Worm (Caenorhabditis elegans) whole organism, young adult: ENCODE results near the gene C34C12.9.

Experiments
- B0336.3 ChIP-seq: fragments of 200-800 bp; sonication (Bioruptor generic); IDR thresholded peaks from 2 replicates; pipeline ENCODE4 v1.3.6; 2022; ENCODE audit warnings: missing genetic modification characterization, missing compliant biosample characterization
- D2030.7 ChIP-seq: fragments of 200-800 bp; sonication (Bioruptor generic); IDR thresholded peaks from 2 replicates; pipeline ENCODE4 v1.3.6; 2022; ENCODE audit warnings: missing genetic modification reagents, missing genetic modification characterization, missing compliant biosample characterization
- F10E7.11 ChIP-seq: sonication (generic microtip); optimal IDR thresholded peaks from 2 replicates; lab custom pipeline; 2017; ENCODE audit warnings: mild to moderate bottlenecking, missing genetic modification characterization, moderate library complexity, missing compliant biosample characterization
- F23B12.7 ChIP-seq: sonication (generic microtip); optimal IDR thresholded peaks from 2 replicates; lab custom pipeline; 2017; ENCODE audit warnings: missing genetic modification characterization, mild to moderate bottlenecking, missing compliant biosample characterization, antibody characterized with exemption, moderate library complexity; ENCODE audit not compliant: insufficient read depth
- F33H1.4 ChIP-seq: fragments of 200-800 bp; sonication (Bioruptor generic); IDR thresholded peaks from 2 replicates; pipeline ENCODE4 v1.3.6; 2022; ENCODE audit warnings: missing genetic modification reagents, missing genetic modification characterization, missing compliant biosample characterization
- F49E8.2 ChIP-seq: sonication (generic microtip); optimal IDR thresholded peaks from 3 replicates; lab custom pipeline; 2017; ENCODE audit warnings: missing genetic modification characterization, mild to moderate bottlenecking, missing compliant biosample characterization, antibody characterized with exemption, moderate library complexity; ENCODE audit not compliant: insufficient read depth
- Y67H2A.10 ChIP-seq: fragments of 200-800 bp; sonication (Bioruptor generic); conservative IDR thresholded peaks from 2 replicates; pipeline ENCODE4 v1.3.6; 2022; ENCODE audit warnings: missing genetic modification reagents, missing genetic modification characterization, missing compliant biosample characterization
- Y79H2A.3 ChIP-seq: fragments of 200-800 bp; sonication (Bioruptor generic); conservative IDR thresholded peaks from 2 replicates; pipeline ENCODE4 v1.3.6; 2022; ENCODE audit warnings: missing genetic modification reagents, missing genetic modification characterization, missing compliant biosample characterization
- Y95B8A.8 ChIP-seq: fragments of 200-800 bp; sonication (Bioruptor generic); IDR thresholded peaks from 2 replicates; pipeline ENCODE4 v1.3.6; 2022; ENCODE audit warnings: missing genetic modification reagents, missing genetic modification characterization, missing compliant biosample characterization
- aptf-2 ChIP-seq: fragments of 200-800 bp; sonication (Bioruptor generic); conservative IDR thresholded peaks from 2 replicates; pipeline ENCODE4 v1.3.6; 2022; ENCODE audit warnings: missing genetic modification reagents, missing genetic modification characterization, missing compliant biosample characterization
- aptf-3 ChIP-seq: fragments of 200-800 bp; sonication (Bioruptor generic); IDR thresholded peaks from 2 replicates; pipeline ENCODE4 v1.3.6; 2022; ENCODE audit warnings: missing genetic modification characterization, missing compliant biosample characterization
- atf-7 ChIP-seq: sonication (generic microtip); optimal IDR thresholded peaks from 2 replicates; lab custom pipeline; 2017; ENCODE audit warnings: mild to moderate bottlenecking, missing genetic modification characterization, missing compliant biosample characterization
- bed-2 ChIP-seq: fragments of 200-800 bp; sonication (Bioruptor generic); IDR thresholded peaks from 2 replicates; pipeline ENCODE4 v1.3.6; 2022; ENCODE audit warnings: missing genetic modification reagents, missing genetic modification characterization, missing compliant biosample characterization
- cebp-1 ChIP-seq, 2 experiments: fragments of 200-800 bp in 1 of 2; sonication (Bioruptor generic) in 1 of 2; sonication (generic microtip) in 1 of 2; IDR thresholded peaks in 1 of 2; optimal IDR thresholded peaks in 1 of 2; 2 replicates each; pipeline versions ENCODE4 v1.3.6 to Lab custom; 2017 to 2022; ENCODE audit warnings: missing compliant biosample characterization in 2 of 2, missing genetic modification characterization in 2 of 2, mild to moderate bottlenecking in 1 of 2, missing genetic modification reagents in 1 of 2, moderate library complexity in 1 of 2
- ceh-27 ChIP-seq: fragments of 200-800 bp; sonication (Bioruptor generic); optimal IDR thresholded peaks from 2 replicates; lab custom pipeline; 2018; ENCODE audit warnings: mild to moderate bottlenecking, missing genetic modification characterization, moderate library complexity, missing compliant biosample characterization
- ceh-58 ChIP-seq: fragments of 200-800 bp; sonication (Bioruptor generic); IDR thresholded peaks from 2 replicates; pipeline ENCODE4 v1.3.6; 2022; ENCODE audit warnings: missing genetic modification characterization, missing compliant biosample characterization
- dox-1 ChIP-seq: fragments of 200-800 bp; sonication (Bioruptor generic); IDR thresholded peaks from 2 replicates; pipeline ENCODE4 v1.3.6; 2022; ENCODE audit warnings: missing genetic modification reagents, missing genetic modification characterization, missing compliant biosample characterization
- efl-1 ChIP-seq: fragments of 150-350 bp; optimal IDR thresholded peaks from 2 replicates; lab custom pipeline; 2014; ENCODE audit warnings: missing biosample characterization, missing genetic modification reagents, missing genetic modification characterization
- egrh-3 ChIP-seq: fragments of 200-800 bp; sonication (Bioruptor generic); IDR thresholded peaks from 2 replicates; pipeline ENCODE4 v1.3.6; 2022; ENCODE audit warnings: missing genetic modification reagents, missing genetic modification characterization, missing compliant biosample characterization
- him-1 ChIP-seq: sonication (generic microtip); optimal IDR thresholded peaks from 2 replicates; lab custom pipeline; 2016; ENCODE audit warnings: missing genotype, missing genetic modification reagents, missing genetic modification characterization, missing compliant biosample characterization
- hmg-1.2 ChIP-seq: fragments of 200-800 bp; sonication (Bioruptor generic); IDR thresholded peaks from 2 replicates; pipeline ENCODE4 v1.3.6; 2022; ENCODE audit warnings: missing genetic modification reagents, missing genetic modification characterization, missing compliant biosample characterization
- lag-1 ChIP-seq: fragments of 200-800 bp; sonication (Bioruptor generic); IDR thresholded peaks from 2 replicates; pipeline ENCODE4 v1.3.6; 2022; ENCODE audit warnings: missing genetic modification reagents, missing genetic modification characterization, missing compliant biosample characterization
- lsl-1 ChIP-seq: fragments of 200-800 bp; sonication (Bioruptor generic); optimal IDR thresholded peaks from 2 replicates; lab custom pipeline; 2018; ENCODE audit warnings: mild to moderate bottlenecking, missing genetic modification characterization, moderate library complexity, missing compliant biosample characterization
- madf-6 ChIP-seq: fragments of 200-800 bp; sonication (Bioruptor generic); IDR thresholded peaks from 2 replicates; pipeline ENCODE4 v1.3.6; 2022; ENCODE audit warnings: missing genetic modification reagents, missing genetic modification characterization, missing compliant biosample characterization
- madf-8 ChIP-seq: fragments of 200-800 bp; sonication (Bioruptor generic); conservative IDR thresholded peaks from 2 replicates; pipeline ENCODE4 v1.3.6; 2022; ENCODE audit warnings: missing genetic modification reagents, missing genetic modification characterization, missing compliant biosample characterization
- pbrm-1 ChIP-seq: fragments of 200-800 bp; sonication (Bioruptor generic); IDR thresholded peaks from 2 replicates; pipeline ENCODE4 v1.3.6; 2022; ENCODE audit warnings: missing genetic modification reagents, missing genetic modification characterization, missing compliant biosample characterization
- repo-1 ChIP-seq: sonication (generic microtip); optimal IDR thresholded peaks from 2 replicates; lab custom pipeline; 2017; ENCODE audit warnings: mild to moderate bottlenecking, missing genetic modification characterization, missing compliant biosample characterization
- snpc-3.4 ChIP-seq: sonication (generic microtip); optimal IDR thresholded peaks from 2 replicates; lab custom pipeline; 2017; ENCODE audit warnings: missing genetic modification characterization, mild to moderate bottlenecking, missing compliant biosample characterization, antibody characterized with exemption, moderate library complexity, missing genotype, missing genetic modification reagents
- sptf-2 ChIP-seq: fragments of 200-800 bp; sonication (Bioruptor generic); optimal IDR thresholded peaks from 2 replicates; lab custom pipeline; 2018; ENCODE audit warnings: mild to moderate bottlenecking, missing genetic modification characterization, missing compliant biosample characterization
- xnd-1 ChIP-seq: sonication (generic microtip); optimal IDR thresholded peaks from 2 replicates; lab custom pipeline; 2016; ENCODE audit warnings: missing genotype, missing genetic modification reagents, missing genetic modification characterization, missing compliant biosample characterization
- zfh-2 ChIP-seq: fragments of 200-800 bp; sonication (Bioruptor generic); conservative IDR thresholded peaks from 2 replicates; pipeline ENCODE4 v1.3.6; 2022; ENCODE audit warnings: missing genetic modification reagents, missing genetic modification characterization, missing compliant biosample characterization
- zim-3 ChIP-seq: sonication (generic microtip); optimal IDR thresholded peaks from 2 replicates; lab custom pipeline; 2017; ENCODE audit warnings: mild to moderate bottlenecking, missing genetic modification characterization, moderate library complexity, missing compliant biosample characterization
- ztf-25 ChIP-seq: fragments of 200-800 bp; sonication (Bioruptor generic); IDR thresholded peaks from 2 replicates; pipeline ENCODE4 v1.3.6; 2022; ENCODE audit warnings: missing genetic modification reagents, missing genetic modification characterization, missing compliant biosample characterization
- ztf-28 ChIP-seq: fragments of 200-800 bp; sonication (Bioruptor generic); IDR thresholded peaks from 2 replicates; pipeline ENCODE4 v1.3.6; 2022; ENCODE audit warnings: missing genetic modification reagents, missing genetic modification characterization, missing compliant biosample characterization

C34C12.9 gene

ce11 chrIII:3471403-3472053 lies 3.8 kb downstream of the C34C12.9 start, which contains the start of gene rsu-1 (continued):
- peak; percentile 25 for TF ChIP-seq snpc-3.4 (tag; lab: Kevin White, UChicago)
- TF ChIP-seq cebp-1 (GFP tag; IDR thresholded peaks at IDR 0.05; lab: Robert Waterston, UW) = no peak
- TF ChIP-seq cebp-1 (tag; optimal IDR thresholded peaks at IDR 0.05; lab: Kevin White, UChicago) = peak; percentile 56
- peak; percentile 34; the same call in 1 of the 2 replicates for TF ChIP-seq dox-1 (GFP tag; lab: Robert Waterston, UW)

ce11 chrIII:3470973-3471372 lies 4.3 kb downstream of the C34C12.9 start:
- TF ChIP-seq egrh-3 (no peak), xnd-1 (tag; lab: Kevin White, UChicago) (peak; percentile 74), madf-6 (GFP tag; lab: Robert Waterston, UW) (peak; percentile 81), snpc-3.4 (tag; lab: Kevin White, UChicago) (peak; percentile 30), efl-1 (peak; percentile 58), Y67H2A.10 (GFP tag; lab: Robert Waterston, UW) (no peak), madf-8 (peak; percentile 70), D2030.7 (GFP tag; lab: Robert Waterston, UW) (peak; percentile 31; the same call in 1 of the 2 replicates), F33H1.4 (GFP tag; lab: Robert Waterston, UW) (peak; percentile 86), lsl-1 (GFP tag; lab: Kevin White, UChicago) (peak; percentile 90), him-1 (tag; lab: Kevin White, UChicago) (peak; percentile 48), Y95B8A.8 (GFP tag; lab: Robert Waterston, UW) (no peak)
- TF ChIP-seq, all 124 proteins: peak for 9

DNA sequence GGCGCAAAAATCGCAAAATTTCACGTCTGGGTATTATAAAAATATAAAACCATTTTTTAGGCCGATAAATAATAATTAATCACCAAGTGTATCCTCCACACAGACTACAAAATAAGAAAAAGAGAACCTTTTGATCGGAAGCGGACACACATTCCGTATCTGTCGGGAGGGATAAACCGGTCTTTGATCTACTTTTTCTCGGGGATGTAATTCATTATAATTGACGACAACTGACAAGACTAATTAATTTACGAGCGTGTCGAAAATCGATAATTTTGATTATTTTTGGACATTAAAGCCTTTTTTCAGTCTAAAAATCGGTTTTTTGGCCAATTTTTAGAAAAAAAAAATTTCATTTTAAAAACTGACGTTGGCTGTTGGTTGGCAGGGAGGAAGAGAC lies 4.9 kb downstream of the C34C12.9 start:
- no peak for TF ChIP-seq lag-1 (GFP tag; lab: Robert Waterston, UW)

ce11 chrIII:3469646-3470045 lies 5.7 kb downstream of the C34C12.9 start, which contains the start of gene smim-14:
TSS of gene smim-14 (minus strand) at chrIII:3469746.
- TF ChIP-seq bed-2 (GFP tag; lab: Robert Waterston, UW) (no peak), aptf-3 (no peak), F23B12.7 (tag; lab: Kevin White, UChicago) (no peak), hmg-1.2 (no peak; the same call in 1 of the 2 replicates), pbrm-1 (GFP tag; lab: Robert Waterston, UW) (no peak), zim-3 (tag; lab: Kevin White, UChicago) (no peak), F49E8.2 (tag; lab: Kevin White, UChicago) (no peak), ceh-27 (GFP tag; lab: Kevin White, UChicago) (no peak), zfh-2 (GFP tag; lab: Robert Waterston, UW) (no peak), atf-7 (no peak), F10E7.11 (tag; lab: Kevin White, UChicago) (no peak), aptf-2 (GFP tag; lab: Robert Waterston, UW) (no peak), ceh-58 (GFP tag; lab: Robert Waterston, UW) (no peak), Y79H2A.3 (GFP tag; lab: Robert Waterston, UW) (no peak), sptf-2 (GFP tag; lab: Kevin White, UChicago) (no peak), ztf-25 (GFP tag; lab: Robert Waterston, UW) (no peak), ztf-28 (GFP tag; lab: Robert Waterston, UW) (no peak), B0336.3 (GFP tag; lab: Robert Waterston, UW) (no peak), repo-1 (tag; lab: Kevin White, UChicago) (no peak)
